Worm (Caenorhabditis elegans) whole organism, mixed stage, embryonic: ENCODE measurements around the gene sru-7.

Source experiments
- bed-3 ChIP-seq: fragments of 200-800 bp; sonication (Bioruptor generic); optimal IDR thresholded peaks from 3 replicates; lab custom pipeline; 2018; ENCODE audit warnings: mild to moderate bottlenecking, missing genetic modification characterization, moderate library complexity, missing compliant biosample characterization
- blmp-1 ChIP-seq: fragments of 150-350 bp; optimal IDR thresholded peaks from 2 replicates; lab custom pipeline; 2014; ENCODE audit warnings: missing biosample characterization, missing genetic modification characterization
- lsy-2 ChIP-seq: fragments of 150-350 bp; optimal IDR thresholded peaks from 2 replicates; lab custom pipeline; 2014; ENCODE audit warnings: missing biosample characterization, missing genetic modification characterization
- pha-4 ChIP-seq: fragments of 150-350 bp; optimal IDR thresholded peaks from 2 replicates; lab custom pipeline; 2018; ENCODE audit warnings: missing biosample characterization, missing genetic modification reagents, missing genetic modification characterization
- sem-2 ChIP-seq: fragments of 200-800 bp; sonication (Bioruptor generic); optimal IDR thresholded peaks from 2 replicates; lab custom pipeline; 2018; ENCODE audit warnings: mild to moderate bottlenecking, missing genetic modification characterization, missing compliant biosample characterization
- snpc-4 ChIP-seq: fragments of 150-350 bp; optimal IDR thresholded peaks from 2 replicates; lab custom pipeline; 2014; ENCODE audit warnings: missing biosample characterization, missing genetic modification characterization
- unc-39 ChIP-seq: fragments of 150-350 bp; optimal IDR thresholded peaks from 2 replicates; lab custom pipeline; 2014; ENCODE audit warnings: missing biosample characterization, missing genetic modification characterization

DNA sequence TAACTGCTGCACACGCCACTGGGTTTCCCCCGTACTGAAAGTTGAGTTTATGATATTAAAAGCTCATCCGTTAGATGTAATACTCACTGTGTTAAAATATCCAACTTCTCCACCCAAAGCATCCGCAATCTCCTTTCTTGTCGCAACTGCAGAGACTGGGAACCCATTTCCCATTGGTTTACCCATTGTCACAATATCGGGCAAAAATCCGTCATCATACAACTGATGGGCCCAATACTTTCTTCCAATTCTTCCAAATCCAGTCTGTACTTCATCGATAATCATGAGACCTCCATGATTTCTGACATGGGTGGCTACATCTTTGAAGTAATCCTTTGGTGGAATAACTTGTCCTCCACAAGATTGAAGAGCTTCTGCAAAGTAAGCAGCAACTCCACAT, 42.5 kb upstream of the sru-7 start:
- TF ChIP-seq sem-2 (GFP tag; lab: Kevin White, UChicago) (no peak), blmp-1 (tag; lab: Kevin White, UChicago) (no peak), unc-39 (tag; lab: Kevin White, UChicago) (no peak), pha-4 (tag; lab: Kevin White, UChicago) (no peak), snpc-4 (tag; lab: Kevin White, UChicago) (no peak), bed-3 (GFP tag; lab: Kevin White, UChicago) (no peak), lsy-2 (tag; lab: Kevin White, UChicago) (no peak)
